Fruit fly (Drosophila melanogaster): ENCODE results near the gene sls.

sls gene

DNA sequence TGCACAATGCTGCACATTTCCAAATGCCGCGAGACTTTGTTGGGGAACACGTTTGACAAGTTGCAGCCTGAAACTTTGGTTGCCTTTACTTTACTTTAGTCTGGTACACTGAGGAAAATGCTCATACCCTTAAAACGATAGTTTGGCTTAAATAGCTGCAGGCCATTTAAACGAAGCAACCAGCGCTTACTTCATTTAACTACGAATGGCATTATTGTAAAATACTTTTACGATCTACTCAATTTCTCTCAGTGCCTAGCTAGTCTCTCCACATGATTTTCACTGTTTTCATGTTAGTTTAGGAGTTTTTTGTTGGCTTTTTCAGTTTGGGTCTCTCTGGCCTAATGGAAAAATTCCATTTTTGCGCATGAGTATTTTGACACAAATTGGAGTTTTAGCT lies 46.6 kb upstream of the sls start (continued):
- TF ChIP-seq hkb (optimal IDR thresholded peaks at IDR 0.05) (no peak), hkb (GFP tag; IDR thresholded peaks at IDR 0.05) (peak; percentile 91), Opbp (GFP tag; IDR thresholded peaks at IDR 0.05; ENCODE audit: partially characterized antibody) (no peak), Dp (GFP tag; optimal IDR thresholded peaks at IDR 0.05) (no peak), vvl (GFP tag; IDR thresholded peaks at IDR 0.05) (peak; percentile 93), CG12744 (GFP tag; optimal IDR thresholded peaks at IDR 0.05) (no peak), CG15073 (GFP tag; optimal IDR thresholded peaks at IDR 0.05) (no peak), CG8359 (GFP tag; optimal IDR thresholded peaks at IDR 0.05; ENCODE audit: borderline replicate concordance) (peak; percentile 65), CG14710 (tag; optimal IDR thresholded peaks at IDR 0.05) (peak; percentile 73), CG3407 (GFP tag; optimal IDR thresholded peaks at IDR 0.05) (peak; percentile 60), vnd (GFP tag; IDR thresholded peaks at IDR 0.05; ENCODE audit: partially characterized antibody) (no peak), CG6765 (GFP tag; optimal IDR thresholded peaks at IDR 0.05) (peak; percentile 43), stc (GFP tag; IDR thresholded peaks at IDR 0.05) (peak; percentile 87), org-1 (GFP tag; optimal IDR thresholded peaks at IDR 0.05) (peak; percentile 37), Nf-YC (tag; optimal IDR thresholded peaks at IDR 0.05) (peak; percentile 44), NC2α (GFP tag; optimal IDR thresholded peaks at IDR 0.05) (peak; percentile 7), luna (GFP tag; optimal IDR thresholded peaks at IDR 0.05) (no peak), crc (GFP tag; optimal IDR thresholded peaks at IDR 0.05) (peak; percentile 59), Trl (optimal IDR thresholded peaks at IDR 0.05) (no peak), Trl (GFP tag; optimal IDR thresholded peaks at IDR 0.05) (peak; percentile 44), lbe (GFP tag; optimal IDR thresholded peaks at IDR 0.05) (peak; percentile 59), nerfin-2 (GFP tag; IDR thresholded peaks at IDR 0.05; ENCODE audit: partially characterized antibody) (no peak), CG11695 (GFP tag; IDR thresholded peaks at IDR 0.05) (peak; percentile 81; the same call in 2 of the 3 replicates), CG18764 (GFP tag; optimal IDR thresholded peaks at IDR 0.05) (peak; percentile 78), seq (GFP tag; IDR thresholded peaks at IDR 0.05) (peak; percentile 60; the same call in 1 of the 2 replicates), Scr (GFP tag; IDR thresholded peaks at IDR 0.05; ENCODE audit: partially characterized antibody) (no peak), CG4404 (GFP tag; IDR thresholded peaks at IDR 0.05) (peak; percentile 41), yki (optimal IDR thresholded peaks at IDR 0.05) (no peak), CG12071 (GFP tag; optimal IDR thresholded peaks at IDR 0.05) (peak; percentile 76), CG3163 (GFP tag; optimal IDR thresholded peaks at IDR 0.05) (peak; percentile 26), CG1603 (tag; optimal IDR thresholded peaks at IDR 0.05) (peak; percentile 82), CG1233 (GFP tag; optimal IDR thresholded peaks at IDR 0.05) (peak; percentile 69), CG8944 (GFP tag; optimal IDR thresholded peaks at IDR 0.05) (peak; percentile 53), CG32767 (GFP tag; IDR thresholded peaks at IDR 0.05) (peak; percentile 69; the same call in 1 of the 2 replicates), HLH4C (GFP tag; IDR thresholded peaks at IDR 0.05; ENCODE audit: partially characterized antibody) (no peak), amos (GFP tag; IDR thresholded peaks at IDR 0.05; ENCODE audit: partially characterized antibody) (no peak), nmo (GFP tag; optimal IDR thresholded peaks at IDR 0.05) (peak; percentile 73), sd (tag; optimal IDR thresholded peaks at IDR 0.05) (peak; percentile 24), CG34224 (GFP tag; IDR thresholded peaks at IDR 0.05; ENCODE audit: partially characterized antibody) (no peak), CG2678 (tag; optimal IDR thresholded peaks at IDR 0.05) (peak; percentile 84), Hand (GFP tag; optimal IDR thresholded peaks at IDR 0.05) (no peak), CG11504 (tag; optimal IDR thresholded peaks at IDR 0.05) (peak; percentile 89), ATbp (GFP tag; optimal IDR thresholded peaks at IDR 0.05) (peak; percentile 75), CG11247 (GFP tag; IDR thresholded peaks at IDR 0.05) (peak; percentile 71), Myb (GFP tag; optimal IDR thresholded peaks at IDR 0.05) (no peak), peb (GFP tag; IDR thresholded peaks at IDR 0.05) (0 out of 2 replicates have a peak, but pooled peaks have one; percentile 48), ac (GFP tag; optimal IDR thresholded peaks at IDR 0.05) (no peak), trh (GFP tag; optimal IDR thresholded peaks at IDR 0.05) (peak; percentile 0), Jarid2 (GFP tag; optimal IDR thresholded peaks at IDR 0.05) (peak; percentile 7), CG9932 (GFP tag; IDR thresholded peaks at IDR 0.05) (0 out of 2 replicates have a peak, but pooled peaks have one; percentile 10), ERR (GFP tag; optimal IDR thresholded peaks at IDR 0.05) (no peak)
